Worm (Caenorhabditis elegans) whole organism, early embryonic: ENCODE data around the gene C04G6.11.

Experiments
- B0310.2 ChIP-seq: sonication (generic microtip); optimal IDR thresholded peaks from 2 replicates; lab custom pipeline; 2016; ENCODE audit warnings: mild to moderate bottlenecking, missing genetic modification characterization, missing compliant biosample characterization
- F13C5.2 ChIP-seq: sonication (generic microtip); optimal IDR thresholded peaks from 2 replicates; lab custom pipeline; 2017; ENCODE audit warnings: mild to moderate bottlenecking, missing genetic modification characterization, inconsistent platforms, missing compliant biosample characterization
- aly-1 ChIP-seq: sonication (generic microtip); optimal IDR thresholded peaks from 2 replicates; lab custom pipeline; 2016; ENCODE audit warnings: missing genetic modification characterization, missing compliant biosample characterization
- ama-1 ChIP-seq: fragments of 150-350 bp; optimal IDR thresholded peaks from 2 replicates; lab custom pipeline; 2014
- ceh-13 ChIP-seq: fragments of 200-800 bp; sonication (Bioruptor generic); optimal IDR thresholded peaks from 2 replicates; lab custom pipeline; 2018; ENCODE audit warnings: mild to moderate bottlenecking, missing genetic modification characterization, missing compliant biosample characterization
- ceh-36 ChIP-seq: sonication (generic microtip); optimal IDR thresholded peaks from 2 replicates; lab custom pipeline; 2016; ENCODE audit warnings: missing genetic modification characterization, inconsistent platforms, missing compliant biosample characterization
- ets-7 ChIP-seq: sonication (generic microtip); optimal IDR thresholded peaks from 2 replicates; lab custom pipeline; 2016; ENCODE audit warnings: missing genotype, missing genetic modification characterization, missing compliant biosample characterization
- flt-1 ChIP-seq: fragments of 200-800 bp; sonication (Bioruptor generic); IDR thresholded peaks from 2 replicates; pipeline ENCODE4 v1.3.6; 2022; ENCODE audit warnings: missing genetic modification characterization, missing compliant biosample characterization
- hmbx-1 ChIP-seq: sonication (generic microtip); optimal IDR thresholded peaks from 2 replicates; lab custom pipeline; 2016; ENCODE audit warnings: mild to moderate bottlenecking, missing genetic modification characterization, missing compliant biosample characterization
- hmg-4 ChIP-seq: fragments of 200-800 bp; sonication (Bioruptor generic); optimal IDR thresholded peaks from 2 replicates; lab custom pipeline; 2018; ENCODE audit warnings: mild to moderate bottlenecking, missing genetic modification characterization, missing compliant biosample characterization
- hnd-1 ChIP-seq: sonication (generic microtip); optimal IDR thresholded peaks from 2 replicates; lab custom pipeline; 2016; ENCODE audit warnings: missing genetic modification characterization, missing compliant biosample characterization
- pes-1 ChIP-seq: fragments of 200-800 bp; sonication (Bioruptor generic); IDR thresholded peaks from 2 replicates; pipeline ENCODE4 v1.3.6; 2022; ENCODE audit warnings: missing genetic modification reagents, missing genetic modification characterization, missing compliant biosample characterization
- scrt-1 ChIP-seq: fragments of 200-800 bp; sonication (Bioruptor generic); IDR thresholded peaks from 2 replicates; pipeline ENCODE4 v1.3.6; 2022; ENCODE audit warnings: missing genetic modification characterization, missing compliant biosample characterization
- sea-1 ChIP-seq: fragments of 200-800 bp; sonication (Bioruptor generic); conservative IDR thresholded peaks from 2 replicates; pipeline ENCODE4 v1.3.6; 2022; ENCODE audit warnings: missing genetic modification characterization, missing compliant biosample characterization
- tbx-11 ChIP-seq: fragments of 200-800 bp; sonication (Bioruptor generic); IDR thresholded peaks from 2 replicates; pipeline ENCODE4 v1.3.6; 2022; ENCODE audit warnings: missing genetic modification characterization, missing compliant biosample characterization
- tbx-37 ChIP-seq: fragments of 200-800 bp; sonication (Bioruptor generic); conservative IDR thresholded peaks from 2 replicates; pipeline ENCODE4 v1.3.6; 2022; ENCODE audit warnings: missing genetic modification reagents, missing genetic modification characterization, missing compliant biosample characterization
- tra-4 ChIP-seq: sonication (generic microtip); optimal IDR thresholded peaks from 2 replicates; lab custom pipeline; 2017; ENCODE audit warnings: missing genetic modification characterization, missing compliant biosample characterization

The C04G6.11 gene

DNA sequence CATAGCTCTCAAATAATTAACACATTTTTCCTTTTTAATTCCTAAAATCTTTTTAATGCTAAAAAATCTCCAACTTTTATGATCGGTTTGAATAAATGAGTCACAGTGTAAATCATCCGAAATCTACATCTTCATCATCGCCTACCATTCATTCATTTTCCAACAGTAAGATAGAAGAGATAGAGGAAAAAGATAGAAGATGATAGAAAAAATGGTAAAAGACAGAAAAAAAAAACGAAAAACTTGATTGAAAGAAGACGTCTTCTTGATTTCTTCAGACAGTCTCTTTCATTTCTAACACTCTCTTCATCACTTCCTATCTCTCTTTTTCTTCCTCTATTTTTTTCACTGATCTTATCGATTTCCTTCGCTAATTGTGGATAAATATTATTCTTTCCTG, 445 bp downstream of the C04G6.11 start:
- no peak for TF ChIP-seq ceh-13 (GFP tag; lab: Kevin White, UChicago)
- TF ChIP-seq ets-7 (tag; lab: Kevin White, UChicago): no peak
- no peak for TF ChIP-seq ceh-36 (tag; lab: Kevin White, UChicago)
- TF ChIP-seq hnd-1 (tag; lab: Kevin White, UChicago): no peak
- TF ChIP-seq tra-4 (tag; lab: Kevin White, UChicago): no peak
- TF ChIP-seq B0310.2: no peak
- TF ChIP-seq tbx-11: no peak
- TF ChIP-seq scrt-1 (GFP tag; lab: Robert Waterston, UW): no peak
- no peak for TF ChIP-seq hmg-4
- TF ChIP-seq hmbx-1 (tag; lab: Kevin White, UChicago): no peak
- no peak for TF ChIP-seq ama-1 (lab: Kevin White, UChicago)
- TF ChIP-seq aly-1 (tag; lab: Kevin White, UChicago): no peak
- no peak for TF ChIP-seq flt-1 (GFP tag; lab: Robert Waterston, UW)
- TF ChIP-seq tbx-37 (GFP tag; lab: Robert Waterston, UW): no peak
- TF ChIP-seq F13C5.2 (tag; lab: Kevin White, UChicago): no peak
- no peak for TF ChIP-seq sea-1 (GFP tag; lab: Robert Waterston, UW)
- TF ChIP-seq pes-1 (GFP tag; lab: Robert Waterston, UW): no peak

DNA sequence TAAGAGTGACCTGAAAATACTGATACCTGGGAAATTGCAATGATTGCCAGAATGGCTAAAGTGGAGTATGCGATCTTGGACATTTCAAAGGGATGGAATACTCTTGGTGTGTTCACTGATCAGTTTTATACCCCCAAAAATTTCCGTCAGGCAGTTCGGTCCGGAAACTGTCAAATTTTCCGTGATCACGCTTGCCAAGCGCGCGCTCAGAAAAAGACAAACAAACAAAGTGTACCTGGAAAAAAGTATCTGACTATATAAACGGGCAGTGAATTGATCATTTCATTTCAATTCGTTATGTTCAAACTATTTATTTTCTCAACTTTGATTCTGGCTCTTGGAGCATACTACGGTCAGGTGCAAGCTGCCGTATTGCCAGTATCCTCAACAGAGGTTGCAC, 1.9 kb downstream of the C04G6.11 start, which contains the start of the genes idpb-3 and idpb-1:
idpb-3 (minus strand) TSS at position 101 of the 400 bp plus-strand sequence.
idpb-1 (plus strand) TSS at position 284 of the 400 bp plus-strand sequence.
- TF ChIP-seq B0310.2 (no peak), hmg-4 (no peak), F13C5.2 (tag; lab: Kevin White, UChicago) (no peak), sea-1 (GFP tag; lab: Robert Waterston, UW) (no peak), flt-1 (GFP tag; lab: Robert Waterston, UW) (no peak), hnd-1 (tag; lab: Kevin White, UChicago) (no peak), ama-1 (lab: Kevin White, UChicago) (no peak), ceh-36 (tag; lab: Kevin White, UChicago) (no peak), ets-7 (tag; lab: Kevin White, UChicago) (no peak), tbx-11 (no peak), aly-1 (tag; lab: Kevin White, UChicago) (no peak), pes-1 (GFP tag; lab: Robert Waterston, UW) (no peak)

DNA sequence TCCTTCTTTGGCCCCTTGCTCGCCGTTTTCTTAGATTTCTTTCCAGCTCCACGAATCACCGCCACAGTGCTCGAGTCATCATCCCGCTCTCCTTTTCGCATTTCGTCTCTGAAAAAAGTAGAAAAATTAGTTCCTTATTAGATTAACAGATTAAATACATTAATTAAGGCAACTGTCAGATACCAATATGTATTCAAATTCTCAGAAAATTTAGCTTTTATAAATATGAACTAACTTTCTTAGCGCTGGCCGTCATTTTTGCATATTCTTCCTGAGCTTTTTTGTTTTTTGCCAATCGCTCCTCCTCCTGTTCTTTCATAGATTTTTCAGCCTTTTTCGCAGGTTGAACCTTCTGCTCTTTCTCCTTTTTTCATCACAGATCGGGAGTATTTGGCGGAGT, 4.0 kb downstream of the C04G6.11 start, which contains the start of gene C04G6.6:
C04G6.6 (minus strand) TSS at position 101 of the 400 bp plus-strand sequence.
- no peak for TF ChIP-seq ceh-36 (tag; lab: Kevin White, UChicago)
- no peak for TF ChIP-seq ets-7 (tag; lab: Kevin White, UChicago)
- no peak for TF ChIP-seq hmbx-1 (tag; lab: Kevin White, UChicago)
- TF ChIP-seq flt-1 (GFP tag; lab: Robert Waterston, UW): no peak
- TF ChIP-seq tra-4 (tag; lab: Kevin White, UChicago): no peak
- TF ChIP-seq B0310.2: no peak

DNA sequence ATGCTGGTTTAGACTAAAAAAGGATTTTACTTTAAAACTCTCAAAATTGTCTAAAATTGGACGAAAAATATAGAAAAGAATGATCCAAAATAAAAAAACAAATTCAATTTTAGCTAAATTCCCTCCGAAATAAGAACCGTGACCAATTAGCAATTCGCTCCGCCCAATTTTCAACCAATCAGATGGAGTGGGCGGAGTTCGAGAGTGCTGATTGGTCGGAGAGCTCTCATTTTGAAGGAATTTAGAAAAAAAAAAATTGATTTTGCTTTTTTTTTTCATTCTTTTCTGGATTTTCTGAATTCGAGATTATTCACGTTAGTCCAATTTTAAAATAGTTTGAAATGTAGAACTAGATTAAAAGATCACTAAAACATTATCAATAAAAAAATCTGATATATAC, 4.6 kb downstream of the C04G6.11 start:
- no peak for TF ChIP-seq sea-1 (GFP tag; lab: Robert Waterston, UW)
- no peak for TF ChIP-seq ama-1 (lab: Kevin White, UChicago)
- TF ChIP-seq ceh-13 (GFP tag; lab: Kevin White, UChicago): no peak
- TF ChIP-seq B0310.2: no peak
- TF ChIP-seq aly-1 (tag; lab: Kevin White, UChicago): no peak
- no peak for TF ChIP-seq flt-1 (GFP tag; lab: Robert Waterston, UW)
- no peak for TF ChIP-seq tbx-11
- TF ChIP-seq ceh-36 (tag; lab: Kevin White, UChicago): no peak
- no peak for TF ChIP-seq hmg-4
- TF ChIP-seq ets-7 (tag; lab: Kevin White, UChicago): no peak
- no peak for TF ChIP-seq hmbx-1 (tag; lab: Kevin White, UChicago)
- no peak for TF ChIP-seq hnd-1 (tag; lab: Kevin White, UChicago)
- TF ChIP-seq tbx-37 (GFP tag; lab: Robert Waterston, UW): no peak
- TF ChIP-seq pes-1 (GFP tag; lab: Robert Waterston, UW): no peak

DNA sequence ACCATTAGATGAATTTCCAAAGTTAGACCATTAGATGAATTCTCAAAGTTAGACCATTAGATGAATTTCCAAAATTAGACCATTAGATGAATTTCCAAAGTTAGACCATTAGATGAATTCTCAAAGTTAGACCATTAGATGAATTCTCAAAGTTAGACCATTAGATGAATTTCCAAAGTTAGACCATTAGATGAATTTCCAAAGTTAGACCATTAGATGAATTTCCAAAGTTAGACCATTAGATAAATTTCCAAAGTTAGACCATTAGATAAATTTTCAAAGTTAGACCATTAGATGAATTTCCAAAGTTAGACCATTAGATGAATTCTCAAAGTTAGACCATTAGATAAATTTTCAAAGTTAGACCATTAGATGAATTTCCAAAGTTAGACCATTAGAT, 6.2 kb downstream of the C04G6.11 start:
- TF ChIP-seq scrt-1 (GFP tag; lab: Robert Waterston, UW) (peak; percentile 81), tbx-11 (peak; percentile 99), tbx-37 (GFP tag; lab: Robert Waterston, UW) (peak; percentile 90), sea-1 (GFP tag; lab: Robert Waterston, UW) (peak; percentile 89)

DNA sequence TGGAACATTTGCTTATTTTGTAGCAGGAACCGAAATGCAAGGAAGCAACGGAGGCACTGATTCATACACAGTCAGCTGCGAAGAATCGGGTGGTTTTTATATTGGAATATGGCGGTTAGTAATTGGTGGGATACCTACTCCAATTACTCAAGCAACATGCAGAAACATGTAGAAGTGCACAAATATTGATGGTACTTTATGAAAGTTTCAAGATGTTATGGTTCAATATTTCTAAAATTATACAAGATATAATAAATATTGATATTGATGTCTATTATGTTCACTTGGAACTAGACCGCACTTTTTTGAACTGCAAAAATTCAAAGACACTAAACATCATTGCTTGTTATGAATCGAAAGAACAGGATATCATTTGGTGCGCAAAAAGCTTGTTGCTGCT, 9.7 kb downstream of the C04G6.11 start, which contains the start of gene C04G6.13:
C04G6.13 (plus strand) TSS at position 301 of the 400 bp plus-strand sequence.
- TF ChIP-seq F13C5.2 (tag; lab: Kevin White, UChicago) (no peak), tra-4 (tag; lab: Kevin White, UChicago) (no peak), flt-1 (GFP tag; lab: Robert Waterston, UW) (no peak), ets-7 (tag; lab: Kevin White, UChicago) (no peak), sea-1 (GFP tag; lab: Robert Waterston, UW) (no peak), ceh-36 (tag; lab: Kevin White, UChicago) (no peak), ceh-13 (GFP tag; lab: Kevin White, UChicago) (no peak), hmg-4 (no peak)

DNA sequence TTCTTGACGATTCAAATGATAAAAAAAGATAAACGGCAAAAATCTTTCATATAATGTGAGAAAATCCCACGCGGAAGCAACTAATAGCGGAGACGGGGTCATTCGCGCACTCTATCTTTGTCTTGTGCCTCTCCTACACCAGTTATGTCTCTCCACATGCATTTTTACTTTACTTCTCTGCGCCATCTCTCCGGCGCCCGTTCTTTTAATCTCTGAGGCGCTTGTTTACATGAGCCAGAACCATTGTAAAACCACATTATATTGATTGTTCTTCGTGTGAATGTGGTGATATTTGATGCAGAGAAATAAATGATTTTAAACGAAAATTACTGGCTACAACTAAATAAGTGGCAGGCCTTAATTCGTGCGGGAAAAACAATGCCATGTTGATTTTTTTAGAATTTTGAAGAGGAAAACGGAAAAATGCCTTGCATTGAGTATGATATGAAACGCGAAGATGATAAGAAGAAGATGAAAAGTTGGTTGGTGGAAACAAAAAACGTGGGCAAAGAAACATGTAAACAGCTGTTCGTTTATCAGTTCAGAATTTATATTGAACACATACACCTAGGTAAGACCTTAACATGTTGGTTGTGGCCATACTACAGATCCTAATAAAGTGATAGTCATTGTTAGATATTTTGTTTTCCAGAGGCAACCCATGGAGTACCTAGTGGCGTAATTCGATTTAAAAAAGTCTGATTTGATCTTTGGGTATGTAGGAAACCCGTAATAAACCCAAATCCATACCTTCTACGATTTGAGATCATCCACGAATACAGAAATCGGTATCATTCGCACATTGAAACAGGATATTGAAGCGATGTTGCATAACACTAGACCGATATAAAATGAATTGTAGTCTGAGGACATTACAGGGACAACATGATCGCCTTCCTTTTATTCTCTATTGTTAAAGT, 11.0 kb downstream of the C04G6.11 start, which contains the start of gene C04G6.2:
C04G6.2 (plus strand) TSS at position 870 of the 920 bp plus-strand sequence.
- TF ChIP-seq ets-7 (tag; lab: Kevin White, UChicago) (no peak), B0310.2 (no peak), flt-1 (GFP tag; lab: Robert Waterston, UW) (no peak), aly-1 (tag; lab: Kevin White, UChicago) (no peak), scrt-1 (GFP tag; lab: Robert Waterston, UW) (no peak), tra-4 (tag; lab: Kevin White, UChicago) (no peak), ceh-36 (tag; lab: Kevin White, UChicago) (no peak), sea-1 (GFP tag; lab: Robert Waterston, UW) (no peak), ama-1 (lab: Kevin White, UChicago) (no peak), ceh-13 (GFP tag; lab: Kevin White, UChicago) (no peak), hnd-1 (tag; lab: Kevin White, UChicago) (no peak), pes-1 (GFP tag; lab: Robert Waterston, UW) (no peak)
